Worm (Caenorhabditis elegans) whole organism, young adult: ENCODE measurements around the gene srd-13.
A peak's percentile ranks its signal among the peaks of the same experiment; 100 is the strongest.

ENCODE experiments used
- B0336.3 ChIP-seq: fragments of 200-800 bp; sonication (Bioruptor generic); IDR thresholded peaks from 2 replicates; pipeline ENCODE4 v1.3.6; 2022; ENCODE audit warnings: missing genetic modification characterization, missing compliant biosample characterization
- C06A6.2 ChIP-seq: fragments of 200-800 bp; sonication (Bioruptor generic); conservative IDR thresholded peaks from 2 replicates; pipeline ENCODE4 v1.3.6; 2022; ENCODE audit warnings: missing genetic modification characterization, missing compliant biosample characterization
- C17E4.6 ChIP-seq: fragments of 200-800 bp; sonication (Bioruptor generic); IDR thresholded peaks from 2 replicates; pipeline ENCODE4 v1.3.6; 2022; ENCODE audit warnings: missing genetic modification reagents, missing genetic modification characterization, missing compliant biosample characterization
- F23B12.7 ChIP-seq: sonication (generic microtip); optimal IDR thresholded peaks from 2 replicates; lab custom pipeline; 2017; ENCODE audit warnings: missing genetic modification characterization, mild to moderate bottlenecking, missing compliant biosample characterization, antibody characterized with exemption, moderate library complexity; ENCODE audit not compliant: insufficient read depth
- F39B2.1 ChIP-seq: fragments of 200-800 bp; sonication (Bioruptor generic); IDR thresholded peaks from 2 replicates; pipeline ENCODE4 v1.3.6; 2022; ENCODE audit warnings: missing genetic modification reagents, missing genetic modification characterization, missing compliant biosample characterization
- F49E8.2 ChIP-seq: sonication (generic microtip); optimal IDR thresholded peaks from 3 replicates; lab custom pipeline; 2017; ENCODE audit warnings: missing genetic modification characterization, mild to moderate bottlenecking, missing compliant biosample characterization, antibody characterized with exemption, moderate library complexity; ENCODE audit not compliant: insufficient read depth
- F52B5.7 ChIP-seq: sonication (generic microtip); optimal IDR thresholded peaks from 2 replicates; lab custom pipeline; 2016; ENCODE audit warnings: mild to moderate bottlenecking, missing genetic modification characterization, missing compliant biosample characterization
- F57A8.1 ChIP-seq: fragments of 200-800 bp; sonication (Bioruptor generic); optimal IDR thresholded peaks from 2 replicates; lab custom pipeline; 2018; ENCODE audit warnings: mild to moderate bottlenecking, missing genetic modification characterization, moderate library complexity, missing compliant biosample characterization
- T07F8.4 ChIP-seq: sonication (generic microtip); optimal IDR thresholded peaks from 2 replicates; lab custom pipeline; 2016; ENCODE audit warnings: mild to moderate bottlenecking, missing genetic modification characterization, moderate library complexity, missing compliant biosample characterization
- T26A5.8 ChIP-seq: sonication (generic microtip); optimal IDR thresholded peaks from 2 replicates; lab custom pipeline; 2016; ENCODE audit warnings: missing genetic modification characterization, missing compliant biosample characterization
- Y95B8A.8 ChIP-seq: fragments of 200-800 bp; sonication (Bioruptor generic); IDR thresholded peaks from 2 replicates; pipeline ENCODE4 v1.3.6; 2022; ENCODE audit warnings: missing genetic modification reagents, missing genetic modification characterization, missing compliant biosample characterization
- atf-7 ChIP-seq: sonication (generic microtip); optimal IDR thresholded peaks from 2 replicates; lab custom pipeline; 2017; ENCODE audit warnings: mild to moderate bottlenecking, missing genetic modification characterization, missing compliant biosample characterization
- athp-1 ChIP-seq: sonication (generic microtip); optimal IDR thresholded peaks from 2 replicates; lab custom pipeline; 2017; ENCODE audit warnings: mild to moderate bottlenecking, missing genetic modification characterization, missing compliant biosample characterization
- attf-3 ChIP-seq: fragments of 200-800 bp; sonication (Bioruptor generic); conservative IDR thresholded peaks from 2 replicates; pipeline ENCODE4 v1.3.6; 2022; ENCODE audit warnings: missing genetic modification reagents, missing genetic modification characterization, missing compliant biosample characterization
- attf-5 ChIP-seq: fragments of 200-800 bp; sonication (Bioruptor generic); optimal IDR thresholded peaks from 2 replicates; lab custom pipeline; 2018; ENCODE audit warnings: mild to moderate bottlenecking, missing genetic modification characterization, missing compliant biosample characterization
- ceh-27 ChIP-seq: fragments of 200-800 bp; sonication (Bioruptor generic); optimal IDR thresholded peaks from 2 replicates; lab custom pipeline; 2018; ENCODE audit warnings: mild to moderate bottlenecking, missing genetic modification characterization, moderate library complexity, missing compliant biosample characterization
- chd-7 ChIP-seq: sonication (generic microtip); optimal IDR thresholded peaks from 2 replicates; lab custom pipeline; 2016; ENCODE audit warnings: mild to moderate bottlenecking, missing genetic modification characterization, moderate library complexity, missing compliant biosample characterization
- dox-1 ChIP-seq: fragments of 200-800 bp; sonication (Bioruptor generic); IDR thresholded peaks from 2 replicates; pipeline ENCODE4 v1.3.6; 2022; ENCODE audit warnings: missing genetic modification reagents, missing genetic modification characterization, missing compliant biosample characterization
- dpff-1 ChIP-seq: sonication (generic microtip); optimal IDR thresholded peaks from 2 replicates; lab custom pipeline; 2017; ENCODE audit warnings: mild to moderate bottlenecking, missing genetic modification characterization, missing compliant biosample characterization
- dpl-1 ChIP-seq: fragments of 150-350 bp; optimal IDR thresholded peaks from 2 replicates; lab custom pipeline; 2014; ENCODE audit warnings: missing biosample characterization, missing genetic modification reagents, missing genetic modification characterization
- efl-1 ChIP-seq: fragments of 150-350 bp; optimal IDR thresholded peaks from 2 replicates; lab custom pipeline; 2014; ENCODE audit warnings: missing biosample characterization, missing genetic modification reagents, missing genetic modification characterization
- egl-44 ChIP-seq: fragments of 200-800 bp; sonication (Bioruptor generic); IDR thresholded peaks from 2 replicates; pipeline ENCODE4 v1.3.6; 2022; ENCODE audit warnings: missing genetic modification reagents, missing genetic modification characterization, missing compliant biosample characterization
- gei-17 ChIP-seq: fragments of 200-800 bp; sonication (Bioruptor generic); optimal IDR thresholded peaks from 2 replicates; lab custom pipeline; 2018; ENCODE audit warnings: mild to moderate bottlenecking, missing genetic modification characterization, missing compliant biosample characterization
- hmg-20 ChIP-seq: fragments of 200-800 bp; sonication (Bioruptor generic); IDR thresholded peaks from 2 replicates; pipeline ENCODE4 v1.3.6; 2022; ENCODE audit warnings: missing genetic modification reagents, missing genetic modification characterization, missing compliant biosample characterization
- let-526 ChIP-seq: fragments of 200-800 bp; sonication (Bioruptor generic); IDR thresholded peaks from 2 replicates; pipeline ENCODE4 v1.3.6; 2022; ENCODE audit warnings: missing genetic modification reagents, missing genetic modification characterization, missing compliant biosample characterization
- lin-35 ChIP-seq, 3 experiments: fragments of 150-350 bp in 2 of 3; sonication (generic microtip) in 1 of 3; optimal IDR thresholded peaks; 2 replicates each; lab custom pipeline; 2014 to 2018; ENCODE audit warnings: missing biosample characterization in 3 of 3, missing genetic modification characterization in 3 of 3, missing genetic modification reagents in 3 of 3
- lin-54 ChIP-seq: fragments of 200-800 bp; sonication (Bioruptor generic); optimal IDR thresholded peaks from 2 replicates; lab custom pipeline; 2018; ENCODE audit warnings: mild to moderate bottlenecking, missing genetic modification characterization, missing compliant biosample characterization
- madf-6 ChIP-seq: fragments of 200-800 bp; sonication (Bioruptor generic); IDR thresholded peaks from 2 replicates; pipeline ENCODE4 v1.3.6; 2022; ENCODE audit warnings: missing genetic modification reagents, missing genetic modification characterization, missing compliant biosample characterization
- madf-8 ChIP-seq: fragments of 200-800 bp; sonication (Bioruptor generic); conservative IDR thresholded peaks from 2 replicates; pipeline ENCODE4 v1.3.6; 2022; ENCODE audit warnings: missing genetic modification reagents, missing genetic modification characterization, missing compliant biosample characterization
- mcd-1 ChIP-seq: fragments of 200-800 bp; sonication (Bioruptor generic); IDR thresholded peaks from 2 replicates; pipeline ENCODE4 v1.3.6; 2022; ENCODE audit warnings: missing genetic modification reagents, missing genetic modification characterization, missing compliant biosample characterization
- mxl-1 ChIP-seq: sonication (generic microtip); optimal IDR thresholded peaks from 2 replicates; lab custom pipeline; 2016; ENCODE audit warnings: missing genetic modification characterization, missing compliant biosample characterization
- nfya-1 ChIP-seq: sonication (generic microtip); optimal IDR thresholded peaks from 2 replicates; lab custom pipeline; 2017; ENCODE audit warnings: antibody characterized with exemption, missing compliant biosample characterization, missing genetic modification characterization, borderline replicate concordance; ENCODE audit not compliant: insufficient read depth
- nfya-2 ChIP-seq: fragments of 200-800 bp; sonication (Bioruptor generic); IDR thresholded peaks from 2 replicates; pipeline ENCODE4 v1.3.6; 2022; ENCODE audit warnings: missing genetic modification reagents, missing genetic modification characterization, missing compliant biosample characterization
- nhr-120 ChIP-seq: fragments of 200-800 bp; sonication (Bioruptor generic); IDR thresholded peaks from 2 replicates; pipeline ENCODE4 v1.3.6; 2022; ENCODE audit warnings: missing genetic modification characterization, missing compliant biosample characterization
- nhr-179 ChIP-seq: sonication (generic microtip); optimal IDR thresholded peaks from 2 replicates; lab custom pipeline; 2016; ENCODE audit warnings: mild to moderate bottlenecking, missing genetic modification characterization, missing compliant biosample characterization
- nhr-80 ChIP-seq: sonication (generic microtip); optimal IDR thresholded peaks from 2 replicates; lab custom pipeline; 2016; ENCODE audit warnings: missing genetic modification characterization, missing compliant biosample characterization
- pbrm-1 ChIP-seq: fragments of 200-800 bp; sonication (Bioruptor generic); IDR thresholded peaks from 2 replicates; pipeline ENCODE4 v1.3.6; 2022; ENCODE audit warnings: missing genetic modification reagents, missing genetic modification characterization, missing compliant biosample characterization
- pha-4 ChIP-seq: fragments of 150-350 bp; sonication (generic microtip); optimal IDR thresholded peaks from 2 replicates; lab custom pipeline; 2014; ENCODE audit warnings: missing biosample characterization, missing genetic modification reagents, missing genetic modification characterization
- rpc-1 ChIP-seq, 2 experiments: fragments of 150-350 bp in 1 of 2; sonication (generic microtip) in 1 of 2; optimal IDR thresholded peaks; 2 replicates each; lab custom pipeline; 2014 to 2018; ENCODE audit warnings: missing biosample characterization in 1 of 2, missing genetic modification characterization in 1 of 2, missing genetic modification reagents in 1 of 2, missing genotype in 1 of 2
- sdz-38 ChIP-seq: sonication (generic microtip); optimal IDR thresholded peaks from 2 replicates; lab custom pipeline; 2016; ENCODE audit warnings: missing genotype, missing genetic modification characterization, missing compliant biosample characterization
- sea-2 ChIP-seq: fragments of 200-800 bp; sonication (Bioruptor generic); IDR thresholded peaks from 2 replicates; pipeline ENCODE4 v1.3.6; 2022; ENCODE audit warnings: missing genetic modification characterization, missing compliant biosample characterization
- snpc-3.4 ChIP-seq: sonication (generic microtip); optimal IDR thresholded peaks from 2 replicates; lab custom pipeline; 2017; ENCODE audit warnings: missing genetic modification characterization, mild to moderate bottlenecking, missing compliant biosample characterization, antibody characterized with exemption, moderate library complexity, missing genotype, missing genetic modification reagents
- somi-1 ChIP-seq: fragments of 200-800 bp; sonication (Bioruptor generic); optimal IDR thresholded peaks from 2 replicates; lab custom pipeline; 2018; ENCODE audit warnings: mild to moderate bottlenecking, missing genetic modification characterization, missing compliant biosample characterization
- tbp1 ChIP-seq: fragments of 200-800 bp; sonication (Bioruptor generic); optimal IDR thresholded peaks from 2 replicates; lab custom pipeline; 2018; ENCODE audit warnings: mild to moderate bottlenecking, missing genetic modification characterization, missing compliant biosample characterization
- xnd-1 ChIP-seq: sonication (generic microtip); optimal IDR thresholded peaks from 2 replicates; lab custom pipeline; 2016; ENCODE audit warnings: missing genotype, missing genetic modification reagents, missing genetic modification characterization, missing compliant biosample characterization
- ztf-18 ChIP-seq: sonication (generic microtip); optimal IDR thresholded peaks from 2 replicates; lab custom pipeline; 2016; ENCODE audit warnings: missing genotype, mild to moderate bottlenecking, missing genetic modification characterization, missing compliant biosample characterization
- ztf-3 ChIP-seq: fragments of 200-800 bp; sonication (Bioruptor generic); optimal IDR thresholded peaks from 2 replicates; lab custom pipeline; 2018; ENCODE audit warnings: mild to moderate bottlenecking, missing genetic modification characterization, missing compliant biosample characterization

srd-13 gene

ce11 chrIV:5614558-5615026 lies 20.9 kb downstream of the srd-13 start, which contains the start of gene C39H7.4:
Gene C39H7.4 (minus strand): TSS chrIV:5614608.
- TF ChIP-seq T07F8.4 (tag; lab: Kevin White, UChicago) (no peak), nhr-80 (tag; lab: Kevin White, UChicago) (peak; percentile 89)

ce11 chrIV:5607343-5607742 lies 28.1 kb downstream of the srd-13 start:
- TF ChIP-seq dpl-1 (no peak), sdz-38 (tag; lab: Kevin White, UChicago) (no peak), pha-4 (tag; lab: Kevin White, UChicago) (peak; percentile 41), athp-1 (tag; lab: Kevin White, UChicago) (no peak), tbp1 (peak; percentile 25), C06A6.2 (GFP tag; lab: Robert Waterston, UW) (no peak; the same call in 1 of the 2 replicates), nhr-179 (tag; lab: Kevin White, UChicago) (no peak), ztf-18 (tag; lab: Kevin White, UChicago) (peak; percentile 9), dpff-1 (tag; lab: Kevin White, UChicago) (no peak), F49E8.2 (tag; lab: Kevin White, UChicago) (no peak), efl-1 (GFP tag; lab: Kevin White, UChicago) (no peak), mcd-1 (peak; percentile 18; the same call in 1 of the 2 replicates), T26A5.8 (no peak), madf-6 (no peak), F23B12.7 (tag; lab: Kevin White, UChicago) (peak; percentile 1), F52B5.7 (peak; percentile 60), lin-35 (GFP tag; optimal IDR thresholded peaks at IDR 0.05; lab: Kevin White, UChicago) (peak in 1 of 3 experiments; percentile 3), xnd-1 (tag; lab: Kevin White, UChicago) (no peak), hmg-20 (GFP tag; lab: Robert Waterston, UW) (no peak), madf-8 (no peak), lin-54 (GFP tag; lab: Kevin White, UChicago) (peak; percentile 34), nhr-120 (GFP tag; lab: Robert Waterston, UW) (no peak), nfya-2 (no peak), rpc-1 (optimal IDR thresholded peaks at IDR 0.05; lab: Kevin White, UChicago) (no peak), rpc-1 (tag; optimal IDR thresholded peaks at IDR 0.05; lab: Kevin White, UChicago) (no peak), B0336.3 (0 out of 2 replicates have a peak, but pooled peaks have one; percentile 45), atf-7 (tag; lab: Kevin White, UChicago) (peak; percentile 15), attf-3 (0 out of 2 replicates have a peak, but pooled peaks have one; percentile 7), Y95B8A.8 (GFP tag; lab: Robert Waterston, UW) (no peak), snpc-3.4 (no peak), pbrm-1 (0 out of 2 replicates have a peak, but pooled peaks have one; percentile 41), gei-17 (GFP tag; lab: Kevin White, UChicago) (no peak), sea-2 (GFP tag; lab: Robert Waterston, UW) (no peak), F39B2.1 (GFP tag; lab: Robert Waterston, UW) (no peak), nfya-1 (tag; lab: Kevin White, UChicago) (no peak), ceh-27 (peak; percentile 77), attf-5 (GFP tag; lab: Kevin White, UChicago) (peak; percentile 76), dox-1 (GFP tag; lab: Robert Waterston, UW) (peak; percentile 72), somi-1 (peak; percentile 92), C17E4.6 (GFP tag; lab: Robert Waterston, UW) (no peak), F57A8.1 (GFP tag; lab: Kevin White, UChicago) (no peak), chd-7 (tag; lab: Kevin White, UChicago) (peak; percentile 78), ztf-3 (GFP tag; lab: Kevin White, UChicago) (no peak), egl-44 (GFP tag; lab: Robert Waterston, UW) (no peak), let-526 (GFP tag; lab: Robert Waterston, UW) (peak; percentile 60; the same call in 1 of the 2 replicates), mxl-1 (tag; lab: Kevin White, UChicago) (no peak)
